Fruit fly (Drosophila melanogaster): ENCODE data around the gene CG14839.

Gene CG14839

dm6 chr3R:14288669-14289383, 26.6 kb downstream of the CG14839 start, which contains the start of gene red (continued):
- peak; percentile 16 for TF ChIP-seq CG4318 (GFP tag; optimal IDR thresholded peaks at IDR 0.05)
- peak; percentile 35 for TF ChIP-seq CG10631 (GFP tag; optimal IDR thresholded peaks at IDR 0.05)
- TF ChIP-seq Sox102F (GFP tag; optimal IDR thresholded peaks at IDR 0.05): peak; percentile 25
- peak; percentile 23 for TF ChIP-seq esn (GFP tag; optimal IDR thresholded peaks at IDR 0.05)
- peak; percentile 54; the same call in 2 of the 3 replicates for TF ChIP-seq CG6163 (GFP tag; IDR thresholded peaks at IDR 0.05)
- TF ChIP-seq acj6 (GFP tag; optimal IDR thresholded peaks at IDR 0.05): peak; percentile 44
- TF ChIP-seq Hr4 (GFP tag; optimal IDR thresholded peaks at IDR 0.05): peak; percentile 69

- TF ChIP-seq Eip75B (GFP tag; optimal IDR thresholded peaks at IDR 0.05): peak; percentile 28
- peak; percentile 53 for TF ChIP-seq CG15336 (GFP tag; IDR thresholded peaks at IDR 0.05)
- peak; percentile 31 for TF ChIP-seq Ets21C (GFP tag; optimal IDR thresholded peaks at IDR 0.05)
- TF ChIP-seq CG34406 (GFP tag; optimal IDR thresholded peaks at IDR 0.05): peak; percentile 43
- peak; percentile 39 for TF ChIP-seq net (GFP tag; optimal IDR thresholded peaks at IDR 0.05)
- peak; percentile 41 for TF ChIP-seq Hr39 (GFP tag; optimal IDR thresholded peaks at IDR 0.05)
- TF ChIP-seq salr (GFP tag; optimal IDR thresholded peaks at IDR 0.05): peak in 1 of 2 experiments; percentile 16
- TF ChIP-seq dac (GFP tag; optimal IDR thresholded peaks at IDR 0.05): peak; percentile 16
- TF ChIP-seq CG6854 (GFP tag; optimal IDR thresholded peaks at IDR 0.05): no peak
- TF ChIP-seq Eip78C (GFP tag): peak; percentile 90
- peak; percentile 33; the same call in 1 of the 2 replicates for TF ChIP-seq Gug (GFP tag; IDR thresholded peaks at IDR 0.05)
- TF ChIP-seq CG4318 (GFP tag; optimal IDR thresholded peaks at IDR 0.05): peak; percentile 58
- peak; percentile 61 for TF ChIP-seq OdsH (GFP tag; optimal IDR thresholded peaks at IDR 0.05)
- TF ChIP-seq ss (GFP tag; optimal IDR thresholded peaks at IDR 0.05): peak in 1 of 2 experiments; percentile 44
- TF ChIP-seq CG6276 (GFP tag; optimal IDR thresholded peaks at IDR 0.05): peak; percentile 66
- peak; percentile 7 for TF ChIP-seq cyc (GFP tag; optimal IDR thresholded peaks at IDR 0.05)
- peak; percentile 33 for TF ChIP-seq CG10669 (GFP tag; optimal IDR thresholded peaks at IDR 0.05)
- peak; percentile 65 for TF ChIP-seq esn (GFP tag; optimal IDR thresholded peaks at IDR 0.05)
- TF ChIP-seq CG6792 (GFP tag; optimal IDR thresholded peaks at IDR 0.05): peak; percentile 32
- peak; percentile 44 for TF ChIP-seq CG8632 (GFP tag; optimal IDR thresholded peaks at IDR 0.05)
- TF ChIP-seq Met (GFP tag; optimal IDR thresholded peaks at IDR 0.05): peak; percentile 63
- peak; percentile 17 for TF ChIP-seq Sox15 (GFP tag; optimal IDR thresholded peaks at IDR 0.05)
- TF ChIP-seq achi (GFP tag; optimal IDR thresholded peaks at IDR 0.05): peak; percentile 45
- TF ChIP-seq Sox14 (GFP tag; optimal IDR thresholded peaks at IDR 0.05): peak; percentile 39
- TF ChIP-seq CG31627 (GFP tag; optimal IDR thresholded peaks at IDR 0.05): peak; percentile 40
- TF ChIP-seq CG8319 (GFP tag; optimal IDR thresholded peaks at IDR 0.05): no peak
- TF ChIP-seq fd85E (GFP tag; optimal IDR thresholded peaks at IDR 0.05): no peak
- TF ChIP-seq CG6808 (GFP tag; optimal IDR thresholded peaks at IDR 0.05): peak; percentile 34
- TF ChIP-seq CG8119 (GFP tag; IDR thresholded peaks at IDR 0.05): peak; percentile 68
- TF ChIP-seq Ets96B (tag; optimal IDR thresholded peaks at IDR 0.05): peak; percentile 57
- peak; percentile 79 for TF ChIP-seq svp (GFP tag)
- TF ChIP-seq CG1621 (tag; optimal IDR thresholded peaks at IDR 0.05): no peak
- peak; percentile 28 for TF ChIP-seq Lpt (GFP tag; optimal IDR thresholded peaks at IDR 0.05)
- no peak for TF ChIP-seq Hr38 (GFP tag; optimal IDR thresholded peaks at IDR 0.05)
- peak; percentile 14 for TF ChIP-seq fd59A (GFP tag; optimal IDR thresholded peaks at IDR 0.05)
- TF ChIP-seq CG11294 (GFP tag; IDR thresholded peaks at IDR 0.05): no peak
- TF ChIP-seq lz (GFP tag; optimal IDR thresholded peaks at IDR 0.05): peak; percentile 54
- peak; percentile 45 for TF ChIP-seq fkh (GFP tag; optimal IDR thresholded peaks at IDR 0.05)
- TF ChIP-seq spab (GFP tag; optimal IDR thresholded peaks at IDR 0.05): peak; percentile 29
- no peak for TF ChIP-seq CG16779 (tag; optimal IDR thresholded peaks at IDR 0.05)
- peak; percentile 38 for TF ChIP-seq Sox102F (GFP tag; optimal IDR thresholded peaks at IDR 0.05)
- TF ChIP-seq Smox (GFP tag; optimal IDR thresholded peaks at IDR 0.05): peak; percentile 58
- peak; percentile 57 for TF ChIP-seq topi (GFP tag; optimal IDR thresholded peaks at IDR 0.05)
These were observed 28.0 kb downstream of the CG14839 start for dm6 chr3R:14289958-14290835.
